Worm (Caenorhabditis elegans) whole organism, L2 larva: ENCODE data around the gene sfxn-1.4.

Experiments used
- C34F6.9 ChIP-seq: fragments of 150-350 bp; optimal IDR thresholded peaks from 2 replicates; lab custom pipeline; 2014; ENCODE audit warnings: missing biosample characterization, missing genetic modification characterization
- F13H6.1 ChIP-seq: sonication (generic microtip); optimal IDR thresholded peaks from 2 replicates; lab custom pipeline; 2016; ENCODE audit warnings: missing genetic modification characterization, missing compliant biosample characterization
- R02D3.7 ChIP-seq: fragments of 150-350 bp; optimal IDR thresholded peaks from 2 replicates; lab custom pipeline; 2014; ENCODE audit warnings: missing biosample characterization, missing genetic modification characterization
- Y55F3AM.14 ChIP-seq: fragments of 200-800 bp; sonication (Bioruptor generic); optimal IDR thresholded peaks from 2 replicates; lab custom pipeline; 2018; ENCODE audit warnings: mild to moderate bottlenecking, missing genetic modification characterization, missing compliant biosample characterization
- ZK546.5 ChIP-seq: sonication (generic microtip); optimal IDR thresholded peaks from 2 replicates; lab custom pipeline; 2017; ENCODE audit warnings: missing biosample characterization, missing genetic modification characterization
- alr-1 ChIP-seq: fragments of 150-350 bp; optimal IDR thresholded peaks from 2 replicates; lab custom pipeline; 2014; ENCODE audit warnings: missing biosample characterization, missing genetic modification characterization
- aly-2 ChIP-seq: fragments of 150-350 bp; optimal IDR thresholded peaks from 2 replicates; lab custom pipeline; 2014; ENCODE audit warnings: missing biosample characterization, missing genetic modification characterization
- ama-1 ChIP-seq: fragments of 150-350 bp; optimal IDR thresholded peaks from 2 replicates; lab custom pipeline; 2018; ENCODE audit warnings: inconsistent platforms
- blmp-1 ChIP-seq: sonication (generic microtip); optimal IDR thresholded peaks from 2 replicates; lab custom pipeline; 2017; ENCODE audit warnings: missing genetic modification characterization, mild to moderate bottlenecking, missing compliant biosample characterization, antibody characterized with exemption, moderate library complexity; ENCODE audit not compliant: insufficient read depth
- ceh-16 ChIP-seq: fragments of 150-350 bp; optimal IDR thresholded peaks from 2 replicates; lab custom pipeline; 2014; ENCODE audit warnings: missing biosample characterization, missing genetic modification characterization
- ceh-82 ChIP-seq: fragments of 150-350 bp; optimal IDR thresholded peaks from 2 replicates; lab custom pipeline; 2014; ENCODE audit warnings: missing biosample characterization, missing genetic modification characterization
- crh-2 ChIP-seq: sonication (generic microtip); optimal IDR thresholded peaks from 2 replicates; lab custom pipeline; 2017; ENCODE audit warnings: missing biosample characterization, missing genetic modification characterization
- dmd-4 ChIP-seq: sonication (generic microtip); optimal IDR thresholded peaks from 2 replicates; lab custom pipeline; 2017; ENCODE audit warnings: missing biosample characterization, missing genetic modification characterization
- egl-27 ChIP-seq: sonication (generic microtip); optimal IDR thresholded peaks from 3 replicates; lab custom pipeline; 2017; ENCODE audit warnings: missing biosample characterization, missing genetic modification reagents, missing genetic modification characterization
- elt-1 ChIP-seq: fragments of 150-350 bp; optimal IDR thresholded peaks from 2 replicates; lab custom pipeline; 2014; ENCODE audit warnings: missing biosample characterization, missing genetic modification characterization
- elt-3 ChIP-seq: sonication (generic microtip); optimal IDR thresholded peaks from 2 replicates; lab custom pipeline; 2017; ENCODE audit warnings: missing biosample characterization, missing genetic modification characterization
- fos-1 ChIP-seq: fragments of 150-350 bp; optimal IDR thresholded peaks from 2 replicates; lab custom pipeline; 2014; ENCODE audit warnings: missing biosample characterization, missing genetic modification characterization
- gmeb-1 ChIP-seq: fragments of 150-350 bp; optimal IDR thresholded peaks from 2 replicates; lab custom pipeline; 2014; ENCODE audit warnings: missing biosample characterization, missing genetic modification characterization
- lin-11 ChIP-seq: fragments of 150-350 bp; sonication (generic microtip); optimal IDR thresholded peaks from 2 replicates; lab custom pipeline; 2014; ENCODE audit warnings: missing biosample characterization, missing genetic modification characterization, inconsistent platforms, mixed read lengths
- lin-13 ChIP-seq: fragments of 150-350 bp; optimal IDR thresholded peaks from 2 replicates; lab custom pipeline; 2014; ENCODE audit warnings: missing biosample characterization, missing genetic modification reagents, missing genetic modification characterization
- lin-39 ChIP-seq: fragments of 150-350 bp; optimal IDR thresholded peaks from 2 replicates; lab custom pipeline; 2014; ENCODE audit warnings: missing biosample characterization, missing genetic modification reagents, missing genetic modification characterization
- lsy-2 ChIP-seq, 2 experiments: fragments of 150-350 bp in 1 of 2; sonication (generic microtip) in 1 of 2; optimal IDR thresholded peaks; 2 replicates each; lab custom pipeline; 2014 to 2017; ENCODE audit warnings: missing biosample characterization in 2 of 2, missing genetic modification characterization in 2 of 2
- mab-5 ChIP-seq: fragments of 150-350 bp; optimal IDR thresholded peaks from 2 replicates; lab custom pipeline; 2014; ENCODE audit warnings: missing biosample characterization, missing genetic modification characterization
- mbf-1 ChIP-seq: sonication (generic microtip); optimal IDR thresholded peaks from 2 replicates; lab custom pipeline; 2017; ENCODE audit warnings: missing biosample characterization, missing genetic modification characterization
- mdl-1 ChIP-seq, 2 experiments: fragments of 150-350 bp in 1 of 2; sonication (generic microtip) in 1 of 2; optimal IDR thresholded peaks; 2 replicates each; lab custom pipeline; 2017; ENCODE audit warnings: missing biosample characterization in 2 of 2, missing genetic modification characterization in 2 of 2
- nhr-10 ChIP-seq: sonication (generic microtip); optimal IDR thresholded peaks from 2 replicates; lab custom pipeline; 2017; ENCODE audit warnings: missing biosample characterization, missing genetic modification characterization
- nhr-11 ChIP-seq: fragments of 150-350 bp; optimal IDR thresholded peaks from 2 replicates; lab custom pipeline; 2014; ENCODE audit warnings: missing biosample characterization, missing genetic modification characterization
- nhr-12 ChIP-seq: fragments of 150-350 bp; optimal IDR thresholded peaks from 2 replicates; lab custom pipeline; 2014; ENCODE audit warnings: missing biosample characterization, missing genetic modification characterization
- nhr-129 ChIP-seq: fragments of 150-350 bp; optimal IDR thresholded peaks from 2 replicates; lab custom pipeline; 2014; ENCODE audit warnings: missing biosample characterization, missing genetic modification characterization
- nhr-21 ChIP-seq: fragments of 150-350 bp; optimal IDR thresholded peaks from 2 replicates; lab custom pipeline; 2014; ENCODE audit warnings: missing biosample characterization, missing genetic modification characterization
- nhr-23 ChIP-seq: fragments of 150-350 bp; optimal IDR thresholded peaks from 2 replicates; lab custom pipeline; 2014; ENCODE audit warnings: missing biosample characterization, missing genetic modification reagents, missing genetic modification characterization
- nhr-237 ChIP-seq: fragments of 150-350 bp; optimal IDR thresholded peaks from 2 replicates; lab custom pipeline; 2014; ENCODE audit warnings: missing biosample characterization, missing genetic modification characterization
- nhr-25 ChIP-seq: fragments of 150-350 bp; sonication (generic microtip); optimal IDR thresholded peaks from 3 replicates; lab custom pipeline; 2014; ENCODE audit warnings: missing biosample characterization, missing genetic modification characterization
- nhr-6 ChIP-seq: fragments of 150-350 bp; optimal IDR thresholded peaks from 2 replicates; lab custom pipeline; 2014; ENCODE audit warnings: missing biosample characterization, missing genetic modification characterization
- nhr-77 ChIP-seq: fragments of 150-350 bp; optimal IDR thresholded peaks from 2 replicates; lab custom pipeline; 2014; ENCODE audit warnings: missing biosample characterization, missing genetic modification characterization
- peb-1 ChIP-seq: fragments of 150-350 bp; optimal IDR thresholded peaks from 2 replicates; lab custom pipeline; 2014; ENCODE audit warnings: missing biosample characterization, missing genetic modification characterization
- sem-4 ChIP-seq: fragments of 150-350 bp; optimal IDR thresholded peaks from 2 replicates; lab custom pipeline; 2014; ENCODE audit warnings: missing biosample characterization, missing genetic modification reagents, missing genetic modification characterization
- skn-1 ChIP-seq: sonication (generic microtip); optimal IDR thresholded peaks from 2 replicates; lab custom pipeline; 2017; ENCODE audit warnings: missing biosample characterization, missing genetic modification characterization
- sma-3 ChIP-seq: sonication (generic microtip); optimal IDR thresholded peaks from 2 replicates; lab custom pipeline; 2016; ENCODE audit warnings: missing genetic modification reagents, missing genetic modification characterization, missing compliant biosample characterization
- sma-9 ChIP-seq, 2 experiments: fragments of 150-350 bp in 1 of 2; sonication (generic microtip) in 1 of 2; optimal IDR thresholded peaks; 2 replicates each; lab custom pipeline; 2014 to 2016; ENCODE audit warnings: missing genetic modification characterization in 2 of 2, mild to moderate bottlenecking in 1 of 2, missing biosample characterization in 1 of 2, missing compliant biosample characterization in 1 of 2, missing genetic modification reagents in 1 of 2, moderate library complexity in 1 of 2
- snpc-4 ChIP-seq: fragments of 150-350 bp; optimal IDR thresholded peaks from 2 replicates; lab custom pipeline; 2014; ENCODE audit warnings: missing biosample characterization, missing genetic modification characterization
- unc-39 ChIP-seq: fragments of 150-350 bp; optimal IDR thresholded peaks from 2 replicates; lab custom pipeline; 2014; ENCODE audit warnings: missing biosample characterization, missing genetic modification characterization
- unc-55 ChIP-seq: fragments of 150-350 bp; sonication (generic microtip); optimal IDR thresholded peaks from 3 replicates; lab custom pipeline; 2014; ENCODE audit warnings: missing biosample characterization, missing genetic modification reagents, missing genetic modification characterization
- unc-62 ChIP-seq: fragments of 150-350 bp; optimal IDR thresholded peaks from 2 replicates; lab custom pipeline; 2014; ENCODE audit warnings: missing biosample characterization, missing genetic modification reagents, missing genetic modification characterization
- zag-1 ChIP-seq: fragments of 150-350 bp; optimal IDR thresholded peaks from 2 replicates; lab custom pipeline; 2014; ENCODE audit warnings: missing biosample characterization, missing genetic modification characterization
- ztf-1 ChIP-seq: fragments of 200-800 bp; sonication (Bioruptor generic); conservative IDR thresholded peaks from 2 replicates; pipeline ENCODE4 v1.3.6; 2022; ENCODE audit warnings: missing genetic modification characterization, missing compliant biosample characterization
- ztf-11 ChIP-seq: sonication (generic microtip); optimal IDR thresholded peaks from 2 replicates; lab custom pipeline; 2017; ENCODE audit warnings: missing biosample characterization, missing genetic modification characterization
- ztf-4 ChIP-seq: fragments of 150-350 bp; optimal IDR thresholded peaks from 2 replicates; lab custom pipeline; 2014; ENCODE audit warnings: missing biosample characterization, missing genetic modification characterization

The sfxn-1.4 gene

ce11 chrII:11675877-11676473 is 5.1 kb downstream of the sfxn-1.4 start, which contains the start of the genes trr-1 and C47D12.2:
trr-1 (minus strand) TSS chrII:11675927.
C47D12.2 (plus strand) TSS chrII:11676306.
- TF ChIP-seq R02D3.7 (tag; lab: Kevin White, UChicago) (peak; percentile 14), nhr-23 (tag; lab: Kevin White, UChicago) (no peak), ceh-16 (tag; lab: Kevin White, UChicago) (no peak), skn-1 (tag; lab: Kevin White, UChicago) (no peak), sma-3 (GFP tag; lab: Kevin White, UChicago) (peak; percentile 64), zag-1 (tag; lab: Kevin White, UChicago) (no peak), nhr-10 (tag; lab: Kevin White, UChicago) (no peak), Y55F3AM.14 (no peak), aly-2 (tag; lab: Kevin White, UChicago) (no peak), nhr-11 (tag; lab: Kevin White, UChicago) (no peak), C34F6.9 (no peak), crh-2 (tag; lab: Kevin White, UChicago) (no peak), unc-55 (GFP tag; lab: Kevin White, UChicago) (no peak), elt-1 (no peak), ZK546.5 (tag; lab: Kevin White, UChicago) (no peak), nhr-6 (no peak), gmeb-1 (tag; lab: Kevin White, UChicago) (no peak), sma-9 (GFP tag; optimal IDR thresholded peaks at IDR 0.05; lab: Kevin White, UChicago) (peak; percentile 54), sma-9 (tag; optimal IDR thresholded peaks at IDR 0.05; lab: Kevin White, UChicago) (no peak), nhr-237 (tag; lab: Kevin White, UChicago) (no peak), snpc-4 (no peak), peb-1 (tag; lab: Kevin White, UChicago) (no peak), dmd-4 (tag; lab: Kevin White, UChicago) (no peak), ztf-1 (GFP tag; lab: Robert Waterston, UW) (no peak), ama-1 (no peak), mdl-1 (tag; optimal IDR thresholded peaks at IDR 0.05; lab: Kevin White, UChicago) (no peak), nhr-25 (tag; lab: Kevin White, UChicago) (no peak), lsy-2 (tag; optimal IDR thresholded peaks at IDR 0.05; lab: Kevin White, UChicago) (peak in 1 of 2 experiments; percentile 69), sem-4 (tag; lab: Kevin White, UChicago) (no peak), F13H6.1 (tag; lab: Kevin White, UChicago) (no peak), unc-62 (GFP tag; lab: Kevin White, UChicago) (no peak), unc-39 (tag; lab: Kevin White, UChicago) (no peak), egl-27 (tag; lab: Kevin White, UChicago) (no peak), fos-1 (tag; lab: Kevin White, UChicago) (peak; percentile 43), mab-5 (tag; lab: Kevin White, UChicago) (peak; percentile 2), alr-1 (tag; lab: Kevin White, UChicago) (no peak), blmp-1 (tag; lab: Kevin White, UChicago) (no peak), lin-39 (tag; lab: Kevin White, UChicago) (no peak), nhr-77 (tag; lab: Kevin White, UChicago) (no peak), mbf-1 (no peak), nhr-21 (tag; lab: Kevin White, UChicago) (peak; percentile 10), lin-11 (peak; percentile 58), nhr-129 (tag; lab: Kevin White, UChicago) (peak; percentile 81), elt-3 (tag; lab: Kevin White, UChicago) (no peak), nhr-12 (tag; lab: Kevin White, UChicago) (no peak), ztf-11 (tag; lab: Kevin White, UChicago) (no peak), ceh-82 (tag; lab: Kevin White, UChicago) (no peak), ztf-4 (tag; lab: Kevin White, UChicago) (no peak), lin-13 (no peak)
